Worm (Caenorhabditis elegans): ENCODE results near the gene Y26G10.5.

Y26G10.5 gene

ce11 chrV:17676553-17676952, 24.1 kb downstream of the Y26G10.5 start, which contains the start of gene str-92:
str-92 (minus strand) TSS chrV:17676653.
- TF ChIP-seq W03F9.2 (tag; optimal IDR thresholded peaks at IDR 0.05) (no peak), him-1 (tag; optimal IDR thresholded peaks at IDR 0.05) (no peak), dao-5 (tag; optimal IDR thresholded peaks at IDR 0.05) (no peak)

ce11 chrV:17673343-17673742, 27.3 kb downstream of the Y26G10.5 start, which contains the start of gene str-93:
str-93 (minus strand) TSS chrV:17673443.
- no peak for TF ChIP-seq him-1 (tag; optimal IDR thresholded peaks at IDR 0.05)
- no peak for TF ChIP-seq dao-5 (tag; optimal IDR thresholded peaks at IDR 0.05)
- TF ChIP-seq W03F9.2 (tag; optimal IDR thresholded peaks at IDR 0.05), result no peak

DNA sequence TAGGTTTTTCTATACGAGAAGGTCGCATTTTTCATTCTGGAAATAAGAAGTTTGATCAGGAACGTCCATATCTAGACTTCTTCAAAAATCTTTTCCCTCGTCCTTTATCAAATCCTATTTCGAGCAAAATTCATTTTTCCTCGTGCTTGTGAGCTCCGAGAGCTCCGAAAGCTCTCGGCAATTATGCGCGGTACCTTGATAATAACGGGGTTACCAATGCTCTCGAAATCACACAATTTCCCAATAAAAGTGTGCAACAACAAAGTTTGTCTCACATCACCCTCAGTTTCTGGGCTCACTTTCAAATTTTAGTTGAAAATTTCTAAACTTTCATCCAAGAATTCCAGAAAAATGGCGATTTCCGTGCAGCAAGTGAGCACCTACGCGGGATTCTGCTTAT, 32.1 kb downstream of the Y26G10.5 start, which contains the start of gene str-89:
str-89 (plus strand) TSS at position 301 of the 400 bp plus-strand sequence.
- TF ChIP-seq dao-5 (tag; optimal IDR thresholded peaks at IDR 0.05) (no peak), W03F9.2 (tag; optimal IDR thresholded peaks at IDR 0.05) (no peak), him-1 (tag; optimal IDR thresholded peaks at IDR 0.05) (no peak)

DNA sequence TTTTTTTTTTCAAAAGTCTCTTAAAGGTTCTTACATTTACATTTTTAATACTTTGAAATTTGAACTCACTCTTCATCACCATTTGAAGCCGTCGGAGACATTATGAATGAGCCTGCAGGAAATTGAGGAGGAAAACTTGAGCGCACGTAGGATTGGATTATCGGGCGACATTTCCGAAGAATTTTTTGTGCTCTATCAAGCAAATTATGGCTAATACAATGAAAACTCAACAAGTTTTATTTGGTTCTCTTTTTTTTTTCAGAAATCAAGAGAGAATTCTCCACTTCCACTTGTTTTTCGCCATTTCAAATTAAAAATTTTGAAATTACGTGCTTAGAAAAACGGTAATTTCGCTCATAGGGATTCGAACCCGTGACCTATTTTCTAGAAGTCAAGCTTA, 33.0 kb downstream of the Y26G10.5 start, which contains the start of gene F59A1.12:
F59A1.12 (minus strand) TSS at position 101 of the 400 bp plus-strand sequence.
- TF ChIP-seq him-1 (tag; optimal IDR thresholded peaks at IDR 0.05) (no peak), W03F9.2 (tag; optimal IDR thresholded peaks at IDR 0.05) (no peak), dao-5 (tag; optimal IDR thresholded peaks at IDR 0.05) (no peak)

ce11 chrV:17665906-17666305, 34.7 kb downstream of the Y26G10.5 start, which contains the start of gene F59A1.11:
F59A1.11 (minus strand) TSS chrV:17666006.
- no peak for TF ChIP-seq him-1 (tag; optimal IDR thresholded peaks at IDR 0.05)
- no peak for TF ChIP-seq W03F9.2 (tag; optimal IDR thresholded peaks at IDR 0.05)
- TF ChIP-seq dao-5 (tag; optimal IDR thresholded peaks at IDR 0.05), result no peak

- TF ChIP-seq him-1 (tag; optimal IDR thresholded peaks at IDR 0.05) (no peak), W03F9.2 (tag; optimal IDR thresholded peaks at IDR 0.05) (no peak), dao-5 (tag; optimal IDR thresholded peaks at IDR 0.05) (no peak)
Measured at ce11 chrV:17664367-17664766, 36.3 kb downstream of the Y26G10.5 start.

DNA sequence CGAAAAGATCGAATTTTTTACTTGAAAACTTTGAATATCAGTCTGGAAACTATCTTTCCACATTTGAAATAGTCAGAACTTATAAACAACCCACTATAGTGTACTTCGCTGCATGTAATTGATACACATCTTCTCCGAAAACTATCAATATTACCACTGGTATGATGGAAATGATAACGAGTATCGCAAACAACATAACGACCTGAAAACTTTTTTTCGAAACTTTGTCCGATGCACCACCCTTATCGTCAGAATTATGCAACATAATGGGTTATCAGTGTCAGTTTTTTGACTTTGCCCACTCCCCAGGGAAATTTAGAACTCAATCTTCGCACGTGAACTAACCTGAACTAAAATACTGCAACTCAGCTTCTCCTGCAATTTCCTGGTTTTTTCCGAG, 38.4 kb downstream of the Y26G10.5 start:
- TF ChIP-seq him-1 (tag; optimal IDR thresholded peaks at IDR 0.05), result no peak

ce11 chrV:17660003-17660402, 40.6 kb downstream of the Y26G10.5 start, which contains the start of gene dgat-2:
dgat-2 (plus strand) TSS chrV:17660303.
- TF ChIP-seq W03F9.2 (tag; optimal IDR thresholded peaks at IDR 0.05), result no peak
- no peak for TF ChIP-seq dao-5 (tag; optimal IDR thresholded peaks at IDR 0.05)
- no peak for TF ChIP-seq him-1 (tag; optimal IDR thresholded peaks at IDR 0.05)

DNA sequence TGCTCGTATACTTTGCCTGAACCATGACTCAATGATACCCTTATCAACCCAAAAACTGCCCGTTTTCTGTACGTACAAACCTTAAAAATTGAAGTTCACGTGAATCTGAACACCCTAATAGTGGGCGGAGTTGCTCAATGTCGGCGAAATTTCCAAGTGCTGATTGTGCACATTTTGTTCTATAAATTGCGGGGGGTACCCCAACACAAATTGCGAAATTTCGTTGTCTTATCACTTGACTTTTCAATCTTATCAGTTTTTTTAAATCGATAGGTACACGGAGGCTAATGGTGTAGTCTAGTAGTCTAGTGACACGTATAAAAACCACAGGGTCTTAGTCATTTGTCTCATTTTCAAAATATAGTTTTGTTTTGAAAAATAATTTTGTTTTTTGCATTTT, 41.4 kb downstream of the Y26G10.5 start, which contains the start of gene fbxa-108:
fbxa-108 (minus strand) TSS at position 158 of the 400 bp plus-strand sequence.
- no peak for TF ChIP-seq him-1 (tag; optimal IDR thresholded peaks at IDR 0.05)
- no peak for TF ChIP-seq W03F9.2 (tag; optimal IDR thresholded peaks at IDR 0.05)
- TF ChIP-seq dao-5 (tag; optimal IDR thresholded peaks at IDR 0.05), result no peak

ce11 chrV:17658824-17659223, 41.8 kb downstream of the Y26G10.5 start:
- TF ChIP-seq W03F9.2 (tag; optimal IDR thresholded peaks at IDR 0.05) (no peak), dao-5 (tag; optimal IDR thresholded peaks at IDR 0.05) (no peak), him-1 (tag; optimal IDR thresholded peaks at IDR 0.05) (no peak)

DNA sequence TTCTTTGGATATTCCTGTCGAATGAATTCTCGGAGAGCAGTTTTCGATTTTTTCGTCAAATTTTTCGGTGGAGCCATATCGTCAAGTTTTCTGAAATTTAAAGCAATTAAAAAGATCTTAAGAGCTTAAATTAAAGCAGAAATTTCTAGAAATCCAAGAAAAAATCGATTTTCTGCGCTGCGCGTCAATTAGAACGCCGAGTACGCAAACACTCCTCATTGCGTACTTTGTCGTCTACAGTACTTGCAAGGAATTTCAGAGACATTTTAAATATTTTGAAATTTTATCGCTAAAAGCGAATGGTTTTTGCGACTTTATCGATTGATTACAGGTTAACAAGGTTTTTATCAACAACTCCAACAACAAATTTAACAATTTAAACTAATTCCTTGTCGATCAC, 45.4 kb downstream of the Y26G10.5 start:
- TF ChIP-seq dao-5 (tag; optimal IDR thresholded peaks at IDR 0.05) (no peak), W03F9.2 (tag; optimal IDR thresholded peaks at IDR 0.05) (no peak), him-1 (tag; optimal IDR thresholded peaks at IDR 0.05) (no peak)

ce11 chrV:17650427-17650826, 50.2 kb downstream of the Y26G10.5 start, which contains the start of gene fbxa-192:
fbxa-192 (minus strand) TSS chrV:17650527.
- TF ChIP-seq dao-5 (tag; optimal IDR thresholded peaks at IDR 0.05) (no peak), him-1 (tag; optimal IDR thresholded peaks at IDR 0.05) (no peak), W03F9.2 (tag; optimal IDR thresholded peaks at IDR 0.05) (no peak)

All from whole organism, L4/young adult.